Worm (Caenorhabditis elegans) whole organism, mixed stage, embryonic: ENCODE data around the gene mnp-1.
A peak's percentile ranks its signal among the peaks of the same experiment; 100 is the strongest.

ENCODE experiments used
- M03D4.4 ChIP-seq: sonication (generic microtip); optimal IDR thresholded peaks from 2 replicates; lab custom pipeline; 2017; ENCODE audit warnings: mild to moderate bottlenecking, missing genetic modification characterization, missing compliant biosample characterization
- bed-3 ChIP-seq: fragments of 200-800 bp; sonication (Bioruptor generic); optimal IDR thresholded peaks from 3 replicates; lab custom pipeline; 2018; ENCODE audit warnings: mild to moderate bottlenecking, missing genetic modification characterization, moderate library complexity, missing compliant biosample characterization
- blmp-1 ChIP-seq: fragments of 150-350 bp; optimal IDR thresholded peaks from 2 replicates; lab custom pipeline; 2014; ENCODE audit warnings: missing biosample characterization, missing genetic modification characterization
- ceh-39 ChIP-seq: fragments of 150-350 bp; optimal IDR thresholded peaks from 2 replicates; lab custom pipeline; 2014; ENCODE audit warnings: missing biosample characterization, missing genetic modification characterization
- ceh-43 ChIP-seq: fragments of 200-800 bp; sonication (Bioruptor generic); optimal IDR thresholded peaks from 2 replicates; lab custom pipeline; 2018; ENCODE audit warnings: mild to moderate bottlenecking, missing genetic modification characterization, moderate library complexity, missing compliant biosample characterization
- ceh-83 ChIP-seq: fragments of 200-800 bp; sonication (Bioruptor generic); optimal IDR thresholded peaks from 2 replicates; lab custom pipeline; 2018; ENCODE audit warnings: mild to moderate bottlenecking, missing genetic modification characterization, missing compliant biosample characterization
- ces-1 ChIP-seq: fragments of 150-350 bp; optimal IDR thresholded peaks from 2 replicates; lab custom pipeline; 2014; ENCODE audit warnings: missing biosample characterization, missing genetic modification reagents, missing genetic modification characterization
- cnd-1 ChIP-seq: fragments of 200-800 bp; sonication (Bioruptor generic); optimal IDR thresholded peaks from 2 replicates; lab custom pipeline; 2018; ENCODE audit warnings: mild to moderate bottlenecking, missing genetic modification characterization, missing compliant biosample characterization
- drap-1 ChIP-seq: fragments of 200-800 bp; sonication (Bioruptor generic); optimal IDR thresholded peaks from 3 replicates; lab custom pipeline; 2018; ENCODE audit warnings: mild to moderate bottlenecking, missing genetic modification characterization, missing compliant biosample characterization
- elt-1 ChIP-seq: sonication (generic microtip); optimal IDR thresholded peaks from 2 replicates; lab custom pipeline; 2017; ENCODE audit warnings: missing genetic modification characterization, mild to moderate bottlenecking, missing compliant biosample characterization, antibody characterized with exemption, moderate library complexity, borderline replicate concordance; ENCODE audit not compliant: insufficient read depth
- elt-3 ChIP-seq: fragments of 150-350 bp; optimal IDR thresholded peaks from 2 replicates; lab custom pipeline; 2014; ENCODE audit warnings: missing biosample characterization, missing genetic modification characterization
- flh-1 ChIP-seq: fragments of 200-800 bp; sonication (Bioruptor generic); optimal IDR thresholded peaks from 2 replicates; lab custom pipeline; 2018; ENCODE audit warnings: mild to moderate bottlenecking, missing genetic modification characterization, moderate library complexity, missing compliant biosample characterization
- ham-2 ChIP-seq: fragments of 200-800 bp; sonication (Bioruptor generic); optimal IDR thresholded peaks from 2 replicates; lab custom pipeline; 2018; ENCODE audit warnings: mild to moderate bottlenecking, missing genetic modification characterization, missing compliant biosample characterization
- hlh-1 ChIP-seq: fragments of 150-350 bp; optimal IDR thresholded peaks from 2 replicates; lab custom pipeline; 2014; ENCODE audit warnings: missing biosample characterization, missing genetic modification reagents, missing genetic modification characterization
- lin-13 ChIP-seq: fragments of 150-350 bp; optimal IDR thresholded peaks from 2 replicates; lab custom pipeline; 2014; ENCODE audit warnings: missing biosample characterization, missing genetic modification characterization
- lin-32 ChIP-seq: fragments of 200-800 bp; sonication (Bioruptor generic); optimal IDR thresholded peaks from 2 replicates; lab custom pipeline; 2018; ENCODE audit warnings: mild to moderate bottlenecking, missing genetic modification characterization, missing compliant biosample characterization
- lsy-2 ChIP-seq: fragments of 150-350 bp; optimal IDR thresholded peaks from 2 replicates; lab custom pipeline; 2014; ENCODE audit warnings: missing biosample characterization, missing genetic modification characterization
- mab-5 ChIP-seq: fragments of 150-350 bp; optimal IDR thresholded peaks from 2 replicates; lab custom pipeline; 2014; ENCODE audit warnings: missing biosample characterization, missing genetic modification characterization
- mep-1 ChIP-seq: fragments of 150-350 bp; optimal IDR thresholded peaks from 2 replicates; lab custom pipeline; 2017; ENCODE audit warnings: missing biosample characterization, missing genetic modification reagents, missing genetic modification characterization, inconsistent platforms
- mls-2 ChIP-seq: sonication (generic microtip); optimal IDR thresholded peaks from 2 replicates; lab custom pipeline; 2016; ENCODE audit warnings: mild to moderate bottlenecking, missing genetic modification characterization, moderate library complexity, missing compliant biosample characterization
- nhr-12 ChIP-seq: fragments of 150-350 bp; optimal IDR thresholded peaks from 2 replicates; lab custom pipeline; 2014; ENCODE audit warnings: missing biosample characterization, missing genetic modification characterization
- nhr-2 ChIP-seq: fragments of 150-350 bp; optimal IDR thresholded peaks from 2 replicates; lab custom pipeline; 2014; ENCODE audit warnings: missing biosample characterization, missing genetic modification characterization
- nhr-237 ChIP-seq: fragments of 150-350 bp; optimal IDR thresholded peaks from 2 replicates; lab custom pipeline; 2014; ENCODE audit warnings: missing biosample characterization, missing genetic modification characterization
- nhr-28 ChIP-seq: fragments of 150-350 bp; optimal IDR thresholded peaks from 2 replicates; lab custom pipeline; 2014; ENCODE audit warnings: missing biosample characterization, missing genetic modification characterization
- nhr-76 ChIP-seq: sonication (generic microtip); optimal IDR thresholded peaks from 2 replicates; lab custom pipeline; 2017; ENCODE audit warnings: missing biosample characterization, missing genetic modification characterization
- pha-4 ChIP-seq: fragments of 150-350 bp; optimal IDR thresholded peaks from 2 replicates; lab custom pipeline; 2018; ENCODE audit warnings: missing biosample characterization, missing genetic modification reagents, missing genetic modification characterization
- sem-2 ChIP-seq: fragments of 200-800 bp; sonication (Bioruptor generic); optimal IDR thresholded peaks from 2 replicates; lab custom pipeline; 2018; ENCODE audit warnings: mild to moderate bottlenecking, missing genetic modification characterization, missing compliant biosample characterization
- snpc-4 ChIP-seq: fragments of 150-350 bp; optimal IDR thresholded peaks from 2 replicates; lab custom pipeline; 2014; ENCODE audit warnings: missing biosample characterization, missing genetic modification characterization
- sptf-1 ChIP-seq: sonication (generic microtip); optimal IDR thresholded peaks from 2 replicates; lab custom pipeline; 2017; ENCODE audit warnings: mild to moderate bottlenecking, missing genetic modification characterization, moderate library complexity, missing compliant biosample characterization
- tbx-8 ChIP-seq: fragments of 200-800 bp; sonication (Bioruptor generic); optimal IDR thresholded peaks from 2 replicates; lab custom pipeline; 2018; ENCODE audit warnings: mild to moderate bottlenecking, missing genetic modification characterization, moderate library complexity, missing compliant biosample characterization
- unc-120 ChIP-seq: sonication (generic microtip); optimal IDR thresholded peaks from 2 replicates; lab custom pipeline; 2017; ENCODE audit warnings: missing genetic modification characterization, missing compliant biosample characterization; ENCODE audit not compliant: poor library complexity, severe bottlenecking
- unc-39 ChIP-seq: fragments of 150-350 bp; optimal IDR thresholded peaks from 2 replicates; lab custom pipeline; 2014; ENCODE audit warnings: missing biosample characterization, missing genetic modification characterization
- unc-62 ChIP-seq: fragments of 150-350 bp; optimal IDR thresholded peaks from 2 replicates; lab custom pipeline; 2014; ENCODE audit warnings: missing biosample characterization, missing genetic modification reagents, missing genetic modification characterization
- zip-8 ChIP-seq: fragments of 150-350 bp; optimal IDR thresholded peaks from 2 replicates; lab custom pipeline; 2014; ENCODE audit warnings: missing biosample characterization, missing genetic modification characterization
- ztf-11 ChIP-seq: fragments of 150-350 bp; optimal IDR thresholded peaks from 2 replicates; lab custom pipeline; 2014; ENCODE audit warnings: missing biosample characterization, missing genetic modification characterization

The mnp-1 gene

DNA sequence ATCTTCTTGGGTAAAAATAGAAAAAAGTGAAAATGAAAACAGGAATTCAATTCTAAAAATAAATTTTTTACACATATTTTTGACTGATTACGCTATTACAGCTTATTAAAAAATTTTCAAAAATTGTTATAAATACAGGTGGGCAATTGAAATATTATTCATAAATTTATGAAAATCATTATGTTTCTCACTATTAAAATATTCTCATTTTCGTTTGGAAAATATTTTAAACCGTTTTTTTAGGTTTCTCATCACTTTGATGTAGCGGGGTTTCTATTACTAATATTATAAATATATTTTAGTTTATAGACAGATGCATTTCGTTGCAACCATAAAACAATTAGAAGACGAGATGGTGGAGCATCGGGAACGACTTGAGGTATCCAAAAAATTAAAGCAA, 40.7 kb downstream of the mnp-1 start, which contains the start of gene R07E5.5:
TSS of gene R07E5.5 (plus strand) at position 301 of the 400 bp plus-strand sequence.
- TF ChIP-seq blmp-1 (no peak), pha-4 (tag; lab: Kevin White, UChicago) (no peak), ceh-43 (GFP tag; lab: Kevin White, UChicago) (no peak), bed-3 (GFP tag; lab: Kevin White, UChicago) (no peak), nhr-28 (tag; lab: Kevin White, UChicago) (no peak), ztf-11 (tag; lab: Kevin White, UChicago) (no peak), unc-39 (tag; lab: Kevin White, UChicago) (no peak), lin-13 (tag; lab: Kevin White, UChicago) (no peak), hlh-1 (tag; lab: Kevin White, UChicago) (no peak), M03D4.4 (no peak), unc-120 (tag; lab: Kevin White, UChicago) (no peak), nhr-12 (tag; lab: Kevin White, UChicago) (no peak)

DNA sequence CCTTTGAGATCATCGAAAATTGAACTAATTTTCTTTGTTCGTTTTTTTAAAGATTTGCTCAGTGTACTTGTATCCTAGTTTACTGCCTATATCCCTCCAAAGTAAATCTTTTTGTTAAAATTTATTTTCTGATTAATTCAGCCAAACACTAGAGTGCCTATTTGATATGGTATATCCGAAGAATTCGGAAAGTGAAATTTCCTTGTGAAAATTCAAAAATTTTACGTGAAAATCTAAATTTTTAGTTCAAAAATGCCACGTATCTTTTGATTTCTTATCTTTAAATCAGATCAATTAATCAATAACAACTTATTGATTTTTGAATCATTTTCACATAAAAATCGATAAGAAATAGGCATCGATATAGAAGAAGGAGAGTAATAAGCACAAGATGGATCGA, 42.1 kb downstream of the mnp-1 start, which contains the start of gene R07E5.6:
TSS of gene R07E5.6 (plus strand) at position 301 of the 400 bp plus-strand sequence.
- TF ChIP-seq zip-8 (no peak), ceh-83 (no peak), flh-1 (GFP tag; lab: Kevin White, UChicago) (no peak), mab-5 (tag; lab: Kevin White, UChicago) (no peak)
- TF ChIP-seq, all 35 proteins: peak for 0

DNA sequence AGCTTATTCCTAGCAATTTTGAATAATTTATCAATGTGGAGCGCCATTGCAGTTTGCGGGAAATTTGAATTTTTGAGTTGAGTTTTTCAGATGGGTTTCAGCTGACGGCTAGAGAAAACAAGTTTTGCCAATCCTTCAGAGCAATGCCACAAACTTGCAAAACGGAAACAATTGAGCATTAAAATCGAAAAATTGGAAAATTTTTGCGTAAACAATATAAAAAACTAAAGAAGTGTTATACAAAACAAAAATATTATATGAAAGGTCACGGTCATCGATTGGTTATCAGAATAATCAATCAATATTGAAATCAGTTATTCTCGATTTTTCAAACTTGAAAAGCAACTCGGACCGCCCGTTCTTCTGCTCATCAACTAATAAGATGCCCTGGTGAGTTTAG, 44.7 kb downstream of the mnp-1 start, which contains the start of gene R07E5.15:
TSS of gene R07E5.15 (plus strand) at position 301 of the 400 bp plus-strand sequence.
- TF ChIP-seq sptf-1 (no peak), M03D4.4 (no peak), zip-8 (no peak), mls-2 (tag; lab: Kevin White, UChicago) (no peak), nhr-28 (tag; lab: Kevin White, UChicago) (no peak), ces-1 (GFP tag; lab: Kevin White, UChicago) (no peak), nhr-2 (tag; lab: Kevin White, UChicago) (no peak)

DNA sequence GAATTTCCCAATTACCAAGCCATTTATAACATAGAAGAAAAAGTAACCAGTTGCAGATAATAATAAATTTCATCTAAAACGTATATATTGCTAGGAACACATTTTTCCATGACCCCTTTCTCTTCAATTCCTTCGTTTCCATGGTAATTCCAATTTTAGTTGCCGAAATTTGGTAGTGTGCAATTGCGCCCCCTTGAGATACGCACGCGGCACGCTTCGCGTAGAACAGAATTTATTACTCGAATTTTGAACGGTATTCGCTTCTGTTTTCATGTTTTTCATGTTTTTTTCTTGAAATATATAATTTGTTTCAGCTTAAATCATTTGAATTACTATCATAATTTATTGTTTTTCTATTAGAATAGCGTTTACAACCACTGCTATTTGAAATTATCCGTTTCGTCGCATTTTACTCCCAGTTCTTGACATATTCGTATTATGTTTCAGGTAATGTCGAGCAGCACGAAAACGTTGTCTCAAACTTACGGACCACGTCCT, 48.0 kb downstream of the mnp-1 start, which contains the start of the genes R07E5.17 and snfc-5:
TSS of gene R07E5.17 (minus strand) at position 98 of the 498 bp plus-strand sequence.
TSS of gene snfc-5 (plus strand) at position 448 of the 498 bp plus-strand sequence.
- TF ChIP-seq mep-1 (tag; lab: Kevin White, UChicago), result peak; percentile 76
- no peak for TF ChIP-seq lin-32 (GFP tag; lab: Kevin White, UChicago)
- no peak for TF ChIP-seq unc-39 (tag; lab: Kevin White, UChicago)
- peak; percentile 69 for TF ChIP-seq lsy-2 (tag; lab: Kevin White, UChicago)
- peak; percentile 78 for TF ChIP-seq unc-120 (tag; lab: Kevin White, UChicago)
- no peak for TF ChIP-seq elt-1 (tag; lab: Kevin White, UChicago)
- no peak for TF ChIP-seq nhr-2 (tag; lab: Kevin White, UChicago)
- TF ChIP-seq nhr-237 (tag; lab: Kevin White, UChicago), result no peak
- TF ChIP-seq ceh-39 (tag; lab: Kevin White, UChicago), result peak; percentile 19
- TF ChIP-seq nhr-28 (tag; lab: Kevin White, UChicago), result no peak
- no peak for TF ChIP-seq flh-1 (GFP tag; lab: Kevin White, UChicago)
- peak; percentile 5 for TF ChIP-seq sptf-1
- no peak for TF ChIP-seq zip-8
- no peak for TF ChIP-seq unc-62 (GFP tag; lab: Kevin White, UChicago)
- TF ChIP-seq mls-2 (tag; lab: Kevin White, UChicago), result no peak
- TF ChIP-seq bed-3 (GFP tag; lab: Kevin White, UChicago), result no peak
- no peak for TF ChIP-seq ceh-83
- TF ChIP-seq pha-4 (tag; lab: Kevin White, UChicago), result no peak
- peak; percentile 36 for TF ChIP-seq lin-13 (tag; lab: Kevin White, UChicago)
- no peak for TF ChIP-seq ham-2
- TF ChIP-seq ztf-11 (tag; lab: Kevin White, UChicago), result no peak
- TF ChIP-seq M03D4.4, result no peak
- TF ChIP-seq sem-2, result no peak
- peak; percentile 24 for TF ChIP-seq ces-1 (GFP tag; lab: Kevin White, UChicago)
- TF ChIP-seq hlh-1 (tag; lab: Kevin White, UChicago), result peak; percentile 28
- no peak for TF ChIP-seq drap-1 (GFP tag; lab: Kevin White, UChicago)
- peak; percentile 2 for TF ChIP-seq cnd-1 (tag; lab: Kevin White, UChicago)
- TF ChIP-seq mab-5 (tag; lab: Kevin White, UChicago), result no peak
- TF ChIP-seq tbx-8 (GFP tag; lab: Kevin White, UChicago), result no peak
- no peak for TF ChIP-seq ceh-43 (GFP tag; lab: Kevin White, UChicago)
- no peak for TF ChIP-seq blmp-1
- no peak for TF ChIP-seq elt-3 (tag; lab: Kevin White, UChicago)
- TF ChIP-seq nhr-12 (tag; lab: Kevin White, UChicago), result no peak
- no peak for TF ChIP-seq snpc-4 (tag; lab: Kevin White, UChicago)
- TF ChIP-seq nhr-76, result no peak
- TF ChIP-seq, all 35 proteins: peak for 9
